Fruit fly (Drosophila melanogaster): Measurements from ENCODE around the gene CG5953.

Gene CG5953

dm6 chr2L:16532702-16533385 is at the start of gene CG5953:
Gene CG5953, minus strand, starts transcription at chr2L:16532877.
- peak; percentile 14 for TF ChIP-seq psq (optimal IDR thresholded peaks at IDR 0.05)
- TF ChIP-seq Myc (optimal IDR thresholded peaks at IDR 0.05), result no peak

DNA sequence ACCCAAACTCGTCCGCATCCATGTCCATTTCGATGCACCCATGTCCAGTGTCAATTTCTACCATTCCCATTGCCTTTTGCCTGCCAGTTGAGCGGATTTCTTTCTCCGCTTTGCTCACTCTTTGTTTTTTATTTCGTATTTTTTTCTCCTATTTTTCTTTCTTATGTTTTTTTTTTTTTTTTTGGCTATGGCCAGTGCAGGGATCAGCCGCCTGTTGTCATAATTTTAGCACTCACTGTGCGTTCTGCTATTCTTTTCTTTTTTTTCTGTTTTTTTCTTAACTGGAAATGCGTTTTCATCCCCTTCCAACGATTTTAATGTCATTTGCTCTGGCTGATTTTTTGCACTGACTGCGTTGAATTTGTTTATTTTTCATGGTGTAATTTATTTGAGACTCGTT is 29.7 kb upstream of the CG5953 start:
- TF ChIP-seq ttk (optimal IDR thresholded peaks at IDR 0.05), result no peak
- no peak for TF ChIP-seq h (optimal IDR thresholded peaks at IDR 0.05)
- TF ChIP-seq insv (optimal IDR thresholded peaks at IDR 0.05), result no peak
- no peak for TF ChIP-seq Sin3A (optimal IDR thresholded peaks at IDR 0.05)
- no peak for TF ChIP-seq Myc (optimal IDR thresholded peaks at IDR 0.05)
- no peak for TF ChIP-seq psq (optimal IDR thresholded peaks at IDR 0.05)

dm6 chr2L:16559919-16560318 is 27.2 kb upstream of the CG5953 start:
- TF ChIP-seq Myc (optimal IDR thresholded peaks at IDR 0.05) (no peak), psq (optimal IDR thresholded peaks at IDR 0.05) (no peak), insv (optimal IDR thresholded peaks at IDR 0.05) (no peak), h (optimal IDR thresholded peaks at IDR 0.05) (no peak), ttk (optimal IDR thresholded peaks at IDR 0.05) (no peak), Sin3A (optimal IDR thresholded peaks at IDR 0.05) (no peak)

dm6 chr2L:16549859-16550258 is 17.2 kb upstream of the CG5953 start, which contains the start of gene CG5968:
Gene CG5968, minus strand, starts transcription at chr2L:16549959.
- TF ChIP-seq ttk (optimal IDR thresholded peaks at IDR 0.05), result no peak
- no peak for TF ChIP-seq insv (optimal IDR thresholded peaks at IDR 0.05)
- TF ChIP-seq Myc (optimal IDR thresholded peaks at IDR 0.05), result no peak
- TF ChIP-seq psq (optimal IDR thresholded peaks at IDR 0.05), result no peak
- no peak for TF ChIP-seq Sin3A (optimal IDR thresholded peaks at IDR 0.05)
- no peak for TF ChIP-seq h (optimal IDR thresholded peaks at IDR 0.05)

dm6 chr2L:16548418-16549108 is 15.9 kb upstream of the CG5953 start:
- TF ChIP-seq insv (optimal IDR thresholded peaks at IDR 0.05) (no peak), psq (optimal IDR thresholded peaks at IDR 0.05) (no peak), Sin3A (optimal IDR thresholded peaks at IDR 0.05) (no peak), ttk (optimal IDR thresholded peaks at IDR 0.05) (no peak), Myc (optimal IDR thresholded peaks at IDR 0.05) (no peak), h (optimal IDR thresholded peaks at IDR 0.05) (no peak)

DNA sequence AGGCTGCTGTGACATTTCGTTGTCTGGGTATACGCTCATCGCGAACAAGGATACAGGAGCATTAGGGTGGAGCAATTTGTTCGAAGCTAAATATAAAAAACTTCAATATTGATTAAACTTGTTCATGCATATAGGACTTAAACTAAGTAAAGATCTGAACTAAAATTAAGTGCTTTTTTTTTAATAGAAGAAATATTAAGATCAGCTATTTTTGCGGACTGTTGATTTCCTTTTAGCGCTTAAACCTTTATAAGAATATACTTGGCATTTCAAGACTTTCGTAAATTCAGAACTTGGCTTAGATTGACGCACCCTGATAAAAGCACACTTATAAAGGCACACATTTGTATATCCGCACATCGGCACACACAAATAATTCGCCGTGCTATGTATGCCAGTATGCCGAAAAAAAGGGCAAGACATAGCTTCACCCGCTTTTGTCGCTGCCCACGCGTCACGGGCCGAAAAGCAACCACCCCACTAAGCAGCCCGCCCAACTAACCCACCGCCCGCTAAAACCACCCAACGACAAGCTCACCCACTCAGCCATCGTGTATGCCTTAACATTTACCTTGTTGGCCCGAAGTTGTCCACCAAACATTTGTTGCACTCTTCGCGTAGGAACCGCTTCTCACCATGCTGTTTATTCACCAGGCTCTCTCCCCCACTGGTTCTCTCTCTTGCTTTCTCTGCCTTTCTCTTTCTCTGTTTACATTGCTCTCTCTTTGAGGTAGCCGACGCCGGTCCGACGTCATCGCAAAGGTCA is 15.2 kb upstream of the CG5953 start:
- no peak for TF ChIP-seq Myc (optimal IDR thresholded peaks at IDR 0.05)
- no peak for TF ChIP-seq Sin3A (optimal IDR thresholded peaks at IDR 0.05)
- TF ChIP-seq insv (optimal IDR thresholded peaks at IDR 0.05), result no peak
- TF ChIP-seq ttk (optimal IDR thresholded peaks at IDR 0.05), result no peak
- TF ChIP-seq psq (optimal IDR thresholded peaks at IDR 0.05), result no peak
- TF ChIP-seq h (optimal IDR thresholded peaks at IDR 0.05), result no peak

DNA sequence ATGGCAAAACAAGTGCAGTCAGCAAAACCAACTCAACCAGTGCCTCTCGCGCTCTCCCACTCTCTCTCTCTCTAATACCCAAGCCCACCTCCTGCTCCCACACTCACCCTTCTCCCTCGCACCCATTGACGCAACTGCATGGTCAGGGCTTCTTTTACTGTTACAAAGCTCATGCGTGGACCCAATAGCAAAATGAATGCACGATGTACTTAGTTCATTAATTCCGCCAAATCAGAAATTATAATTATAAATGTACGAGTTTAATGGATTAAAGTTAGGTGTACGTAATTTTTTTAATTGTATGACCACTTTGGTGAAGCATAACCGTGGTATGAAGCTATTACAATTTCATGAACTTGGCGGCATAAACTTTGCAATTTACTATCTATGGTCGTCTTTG is 13.1 kb upstream of the CG5953 start:
- TF ChIP-seq Myc (optimal IDR thresholded peaks at IDR 0.05) (no peak), psq (optimal IDR thresholded peaks at IDR 0.05) (no peak)

DNA sequence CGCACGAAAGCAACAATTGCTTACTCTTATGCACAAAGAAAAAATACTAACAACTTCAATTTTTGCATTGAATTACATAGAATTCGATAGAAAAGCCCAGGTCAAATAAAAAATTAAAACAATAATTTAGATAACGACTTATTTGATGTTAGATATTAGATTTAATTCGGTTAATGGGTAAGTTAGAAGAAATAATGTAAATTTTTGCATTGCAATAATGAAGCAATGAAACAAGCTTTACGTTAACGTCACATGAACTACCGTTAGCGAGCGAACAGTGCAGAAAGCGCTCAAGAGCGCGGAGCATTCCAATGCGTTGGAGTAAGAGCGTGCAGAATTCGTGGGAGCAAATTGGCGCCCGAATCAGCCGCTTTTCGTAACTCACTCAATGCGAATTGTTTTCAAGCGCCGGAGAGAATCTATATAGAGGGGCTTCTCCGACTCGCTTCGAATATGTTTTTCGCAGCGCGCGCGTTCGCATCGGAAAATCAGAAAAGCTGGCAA is 11.9 kb upstream of the CG5953 start, which contains the start of gene mtgo:
Gene mtgo (plus strand): TSS at position 454 of the 504 bp plus-strand sequence.
- TF ChIP-seq h (optimal IDR thresholded peaks at IDR 0.05) (no peak), Sin3A (optimal IDR thresholded peaks at IDR 0.05) (no peak), psq (optimal IDR thresholded peaks at IDR 0.05) (no peak), ttk (optimal IDR thresholded peaks at IDR 0.05) (no peak), insv (optimal IDR thresholded peaks at IDR 0.05) (no peak), Myc (optimal IDR thresholded peaks at IDR 0.05) (no peak)

- no peak for TF ChIP-seq psq (optimal IDR thresholded peaks at IDR 0.05)
These were observed 11.2 kb upstream of the CG5953 start for dm6 chr2L:16543894-16544293.

- no peak for TF ChIP-seq psq (optimal IDR thresholded peaks at IDR 0.05)
- TF ChIP-seq Sin3A (optimal IDR thresholded peaks at IDR 0.05), result no peak
- TF ChIP-seq h (optimal IDR thresholded peaks at IDR 0.05), result no peak
- TF ChIP-seq ttk (optimal IDR thresholded peaks at IDR 0.05), result no peak
- TF ChIP-seq insv (optimal IDR thresholded peaks at IDR 0.05), result no peak
- no peak for TF ChIP-seq Myc (optimal IDR thresholded peaks at IDR 0.05)
These were observed 10.4 kb upstream of the CG5953 start for dm6 chr2L:16542997-16543593.

DNA sequence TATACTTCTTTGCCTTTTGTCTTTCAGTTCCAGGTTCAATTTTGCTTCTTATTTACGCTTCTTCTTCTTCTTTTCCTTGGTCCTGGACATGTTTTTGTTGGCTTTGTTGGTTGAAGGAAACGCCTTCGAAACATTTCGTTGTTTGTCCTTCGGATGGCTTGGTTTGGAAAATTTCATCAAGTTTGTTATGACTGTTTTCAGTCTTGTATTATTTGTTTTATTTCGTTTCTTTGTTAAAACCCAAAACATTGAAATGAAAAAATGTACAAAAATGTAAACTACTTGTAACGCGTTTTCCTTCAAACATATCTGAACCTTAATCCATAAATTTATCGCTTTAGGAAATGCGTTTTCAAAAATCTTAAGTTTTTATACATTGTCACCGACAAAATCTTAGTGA is 9.6 kb upstream of the CG5953 start, which contains the start of gene CG31816:
Gene CG31816 (plus strand): TSS at position 301 of the 400 bp plus-strand sequence.
- no peak for TF ChIP-seq insv (optimal IDR thresholded peaks at IDR 0.05)
- TF ChIP-seq Sin3A (optimal IDR thresholded peaks at IDR 0.05), result no peak
- no peak for TF ChIP-seq Myc (optimal IDR thresholded peaks at IDR 0.05)
- TF ChIP-seq h (optimal IDR thresholded peaks at IDR 0.05), result no peak
- TF ChIP-seq psq (optimal IDR thresholded peaks at IDR 0.05), result no peak
- TF ChIP-seq ttk (optimal IDR thresholded peaks at IDR 0.05), result no peak

DNA sequence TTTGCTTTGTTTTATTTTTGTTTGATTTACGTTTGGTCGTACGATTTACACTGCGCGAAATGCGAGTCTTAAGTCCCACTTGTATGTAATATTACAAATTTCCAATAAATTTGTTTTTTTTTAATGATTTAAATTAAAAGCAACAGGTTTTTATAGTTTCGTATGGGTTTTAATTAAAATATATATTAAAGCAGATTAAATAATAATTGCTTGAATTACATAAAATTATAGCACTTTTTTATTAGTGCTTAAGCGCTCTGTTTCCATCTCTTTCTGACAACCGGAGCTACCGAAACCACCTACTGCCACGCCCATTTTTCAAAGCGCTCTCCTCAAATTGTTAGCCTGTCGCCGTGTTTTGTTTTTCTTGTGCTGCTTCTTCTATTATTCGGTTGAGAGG is 9.1 kb upstream of the CG5953 start:
- no peak for TF ChIP-seq Myc (optimal IDR thresholded peaks at IDR 0.05)
- no peak for TF ChIP-seq h (optimal IDR thresholded peaks at IDR 0.05)
- no peak for TF ChIP-seq insv (optimal IDR thresholded peaks at IDR 0.05)
- no peak for TF ChIP-seq ttk (optimal IDR thresholded peaks at IDR 0.05)
- TF ChIP-seq Sin3A (optimal IDR thresholded peaks at IDR 0.05), result no peak
- TF ChIP-seq psq (optimal IDR thresholded peaks at IDR 0.05), result no peak

Measured in Kc167 (cell line).